Worm (Caenorhabditis elegans) whole organism, late embryonic: Measurements from ENCODE around the gene dcn-1.

Experiments used
- C08G9.2 ChIP-seq: sonication (generic microtip); optimal IDR thresholded peaks from 2 replicates; lab custom pipeline; 2016; ENCODE audit warnings: mild to moderate bottlenecking, missing genetic modification characterization, moderate library complexity, missing compliant biosample characterization
- C38D4.7 ChIP-seq: fragments of 200-800 bp; sonication (Bioruptor generic); optimal IDR thresholded peaks from 2 replicates; lab custom pipeline; 2018; ENCODE audit warnings: mild to moderate bottlenecking, missing genetic modification characterization, moderate library complexity, missing compliant biosample characterization
- F13H6.1 ChIP-seq: sonication (generic microtip); optimal IDR thresholded peaks from 2 replicates; lab custom pipeline; 2016; ENCODE audit warnings: missing genetic modification characterization, missing compliant biosample characterization
- K02D7.2 ChIP-seq: sonication (generic microtip); optimal IDR thresholded peaks from 2 replicates; lab custom pipeline; 2017; ENCODE audit warnings: mild to moderate bottlenecking, missing genetic modification characterization, missing compliant biosample characterization
- K09A11.1 ChIP-seq: sonication (generic microtip); optimal IDR thresholded peaks from 2 replicates; lab custom pipeline; 2017; ENCODE audit warnings: antibody characterized with exemption, mild to moderate bottlenecking, missing genetic modification characterization, missing compliant biosample characterization; ENCODE audit not compliant: insufficient read depth
- Y22D7AL.16 ChIP-seq: sonication (generic microtip); optimal IDR thresholded peaks from 2 replicates; lab custom pipeline; 2016; ENCODE audit warnings: missing genetic modification characterization, missing compliant biosample characterization
- ama-1 ChIP-seq: fragments of 150-350 bp; optimal IDR thresholded peaks from 2 replicates; lab custom pipeline; 2014
- ceh-14 ChIP-seq: sonication (generic microtip); optimal IDR thresholded peaks from 2 replicates; lab custom pipeline; 2016; ENCODE audit warnings: missing genotype, missing genetic modification characterization, missing compliant biosample characterization
- ceh-18 ChIP-seq: sonication (generic microtip); optimal IDR thresholded peaks from 2 replicates; lab custom pipeline; 2016; ENCODE audit warnings: missing genetic modification characterization, missing compliant biosample characterization
- ceh-19 ChIP-seq: fragments of 200-800 bp; sonication (Bioruptor generic); optimal IDR thresholded peaks from 2 replicates; lab custom pipeline; 2018; ENCODE audit warnings: mild to moderate bottlenecking, missing genetic modification characterization, missing compliant biosample characterization
- ceh-2 ChIP-seq: sonication (generic microtip); optimal IDR thresholded peaks from 2 replicates; lab custom pipeline; 2016; ENCODE audit warnings: missing genotype, missing genetic modification characterization, missing compliant biosample characterization
- ceh-31 ChIP-seq: sonication (generic microtip); optimal IDR thresholded peaks from 2 replicates; lab custom pipeline; 2016; ENCODE audit warnings: missing genetic modification characterization, missing compliant biosample characterization
- ceh-34 ChIP-seq: sonication (generic microtip); optimal IDR thresholded peaks from 2 replicates; lab custom pipeline; 2016; ENCODE audit warnings: mild to moderate bottlenecking, missing genetic modification characterization, missing compliant biosample characterization
- ceh-48 ChIP-seq: sonication (generic microtip); optimal IDR thresholded peaks from 2 replicates; lab custom pipeline; 2016; ENCODE audit warnings: missing genetic modification characterization, inconsistent platforms, missing compliant biosample characterization
- ceh-6 ChIP-seq: fragments of 200-800 bp; sonication (Bioruptor generic); optimal IDR thresholded peaks from 2 replicates; lab custom pipeline; 2018; ENCODE audit warnings: mild to moderate bottlenecking, missing genetic modification characterization, missing compliant biosample characterization
- che-1 ChIP-seq: sonication (generic microtip); optimal IDR thresholded peaks from 2 replicates; lab custom pipeline; 2016; ENCODE audit warnings: mild to moderate bottlenecking, missing genetic modification characterization, missing compliant biosample characterization
- dve-1 ChIP-seq: sonication (generic microtip); optimal IDR thresholded peaks from 2 replicates; lab custom pipeline; 2017; ENCODE audit warnings: antibody characterized with exemption, mild to moderate bottlenecking, missing genetic modification characterization, missing compliant biosample characterization
- elt-2 ChIP-seq: sonication (generic microtip); optimal IDR thresholded peaks from 2 replicates; lab custom pipeline; 2016; ENCODE audit warnings: missing genetic modification reagents, missing genetic modification characterization, missing compliant biosample characterization
- elt-4 ChIP-seq: sonication (generic microtip); optimal IDR thresholded peaks from 2 replicates; lab custom pipeline; 2016; ENCODE audit warnings: missing genetic modification characterization, missing compliant biosample characterization
- ets-4 ChIP-seq: sonication (generic microtip); optimal IDR thresholded peaks from 2 replicates; lab custom pipeline; 2016; ENCODE audit warnings: missing genetic modification characterization, missing compliant biosample characterization
- eyg-1 ChIP-seq: sonication (generic microtip); optimal IDR thresholded peaks from 2 replicates; lab custom pipeline; 2016; ENCODE audit warnings: missing genotype, missing genetic modification characterization, missing compliant biosample characterization
- fax-1 ChIP-seq: sonication (generic microtip); optimal IDR thresholded peaks from 2 replicates; lab custom pipeline; 2016; ENCODE audit warnings: missing genotype, missing genetic modification characterization, missing compliant biosample characterization
- fkh-10 ChIP-seq: fragments of 150-350 bp; optimal IDR thresholded peaks from 2 replicates; lab custom pipeline; 2014; ENCODE audit warnings: missing biosample characterization, missing genetic modification reagents, missing genetic modification characterization
- fkh-6 ChIP-seq: sonication (generic microtip); optimal IDR thresholded peaks from 2 replicates; lab custom pipeline; 2016; ENCODE audit warnings: missing genetic modification characterization, missing compliant biosample characterization
- gmeb-2 ChIP-seq: sonication (generic microtip); optimal IDR thresholded peaks from 2 replicates; lab custom pipeline; 2016; ENCODE audit warnings: missing genetic modification characterization, inconsistent platforms, missing compliant biosample characterization
- hlh-15 ChIP-seq: sonication (generic microtip); optimal IDR thresholded peaks from 2 replicates; lab custom pipeline; 2016; ENCODE audit warnings: missing genetic modification characterization, missing compliant biosample characterization
- hlh-30 ChIP-seq: sonication (generic microtip); optimal IDR thresholded peaks from 2 replicates; lab custom pipeline; 2017; ENCODE audit warnings: antibody characterized with exemption, missing genetic modification characterization, missing compliant biosample characterization; ENCODE audit not compliant: insufficient read depth
- hlh-6 ChIP-seq: sonication (generic microtip); optimal IDR thresholded peaks from 2 replicates; lab custom pipeline; 2016; ENCODE audit warnings: missing genotype, missing genetic modification characterization, missing compliant biosample characterization
- lin-11 ChIP-seq: fragments of 200-800 bp; sonication (Bioruptor generic); optimal IDR thresholded peaks from 2 replicates; lab custom pipeline; 2018; ENCODE audit warnings: mild to moderate bottlenecking, missing genetic modification characterization, missing compliant biosample characterization
- madf-2 ChIP-seq: sonication (generic microtip); optimal IDR thresholded peaks from 2 replicates; lab custom pipeline; 2017; ENCODE audit warnings: missing genetic modification characterization, missing compliant biosample characterization
- mec-3 ChIP-seq: sonication (generic microtip); optimal IDR thresholded peaks from 2 replicates; lab custom pipeline; 2016; ENCODE audit warnings: borderline replicate concordance, missing genetic modification characterization, missing compliant biosample characterization
- nfya-1 ChIP-seq: sonication (generic microtip); optimal IDR thresholded peaks from 2 replicates; lab custom pipeline; 2017; ENCODE audit warnings: missing genetic modification characterization, mild to moderate bottlenecking, missing compliant biosample characterization, antibody characterized with exemption, moderate library complexity
- nhr-232 ChIP-seq: sonication (generic microtip); optimal IDR thresholded peaks from 2 replicates; lab custom pipeline; 2016; ENCODE audit warnings: missing genetic modification characterization, missing compliant biosample characterization
- npax-4 ChIP-seq: sonication (generic microtip); optimal IDR thresholded peaks from 2 replicates; lab custom pipeline; 2016; ENCODE audit warnings: missing genetic modification characterization, missing compliant biosample characterization
- odd-2 ChIP-seq: sonication (generic microtip); optimal IDR thresholded peaks from 2 replicates; lab custom pipeline; 2017; ENCODE audit warnings: antibody characterized with exemption, mild to moderate bottlenecking, missing genetic modification characterization, missing compliant biosample characterization
- pag-3 ChIP-seq: sonication (generic microtip); optimal IDR thresholded peaks from 2 replicates; lab custom pipeline; 2016; ENCODE audit warnings: missing compliant biosample characterization, missing genetic modification characterization, borderline replicate concordance
- pat-9 ChIP-seq: fragments of 200-800 bp; sonication (Bioruptor generic); optimal IDR thresholded peaks from 2 replicates; lab custom pipeline; 2018; ENCODE audit warnings: mild to moderate bottlenecking, missing genetic modification characterization, moderate library complexity, missing compliant biosample characterization
- pax-1 ChIP-seq: fragments of 150-350 bp; optimal IDR thresholded peaks from 2 replicates; lab custom pipeline; 2014; ENCODE audit warnings: missing biosample characterization, missing genetic modification characterization
- pha-4 ChIP-seq: fragments of 150-350 bp; optimal IDR thresholded peaks from 2 replicates; lab custom pipeline; 2018; ENCODE audit warnings: missing biosample characterization, missing genetic modification reagents, missing genetic modification characterization
- pqm-1 ChIP-seq: sonication (generic microtip); optimal IDR thresholded peaks from 2 replicates; lab custom pipeline; 2016; ENCODE audit warnings: missing genetic modification characterization, missing compliant biosample characterization
- ref-2 ChIP-seq: sonication (generic microtip); optimal IDR thresholded peaks from 2 replicates; lab custom pipeline; 2016; ENCODE audit warnings: missing genetic modification characterization, missing compliant biosample characterization
- sdc-2 ChIP-seq: sonication (generic microtip); optimal IDR thresholded peaks from 2 replicates; lab custom pipeline; 2016; ENCODE audit warnings: missing genotype, missing genetic modification characterization, missing compliant biosample characterization
- sox-2 ChIP-seq: fragments of 200-800 bp; sonication (Bioruptor generic); IDR thresholded peaks from 2 replicates; pipeline ENCODE4 v1.3.6; 2022; ENCODE audit warnings: missing genetic modification reagents, missing genetic modification characterization, missing compliant biosample characterization
- sox-4 ChIP-seq: sonication (generic microtip); optimal IDR thresholded peaks from 2 replicates; lab custom pipeline; 2017; ENCODE audit warnings: mild to moderate bottlenecking, missing genetic modification characterization, inconsistent platforms, missing compliant biosample characterization
- syd-9 ChIP-seq: sonication (generic microtip); optimal IDR thresholded peaks from 2 replicates; lab custom pipeline; 2016; ENCODE audit warnings: mild to moderate bottlenecking, missing genetic modification characterization, moderate library complexity, missing compliant biosample characterization
- tbx-7 ChIP-seq: sonication (generic microtip); optimal IDR thresholded peaks from 2 replicates; lab custom pipeline; 2016; ENCODE audit warnings: missing genotype, missing genetic modification characterization, missing compliant biosample characterization
- ttx-3 ChIP-seq: sonication (generic microtip); optimal IDR thresholded peaks from 2 replicates; lab custom pipeline; 2016; ENCODE audit warnings: missing genetic modification reagents, missing genetic modification characterization, missing compliant biosample characterization
- unc-42 ChIP-seq: sonication (generic microtip); optimal IDR thresholded peaks from 2 replicates; lab custom pipeline; 2016; ENCODE audit warnings: missing genotype, missing genetic modification characterization, missing compliant biosample characterization
- unc-55 ChIP-seq: sonication (generic microtip); optimal IDR thresholded peaks from 2 replicates; lab custom pipeline; 2017; ENCODE audit warnings: missing biosample characterization, missing genetic modification reagents, missing genetic modification characterization
- unc-86 ChIP-seq: sonication (generic microtip); optimal IDR thresholded peaks from 2 replicates; lab custom pipeline; 2016; ENCODE audit warnings: missing genetic modification characterization, missing compliant biosample characterization
- ztf-16 ChIP-seq: sonication (generic microtip); optimal IDR thresholded peaks from 2 replicates; lab custom pipeline; 2017; ENCODE audit warnings: missing genetic modification characterization, missing compliant biosample characterization

Gene dcn-1

DNA sequence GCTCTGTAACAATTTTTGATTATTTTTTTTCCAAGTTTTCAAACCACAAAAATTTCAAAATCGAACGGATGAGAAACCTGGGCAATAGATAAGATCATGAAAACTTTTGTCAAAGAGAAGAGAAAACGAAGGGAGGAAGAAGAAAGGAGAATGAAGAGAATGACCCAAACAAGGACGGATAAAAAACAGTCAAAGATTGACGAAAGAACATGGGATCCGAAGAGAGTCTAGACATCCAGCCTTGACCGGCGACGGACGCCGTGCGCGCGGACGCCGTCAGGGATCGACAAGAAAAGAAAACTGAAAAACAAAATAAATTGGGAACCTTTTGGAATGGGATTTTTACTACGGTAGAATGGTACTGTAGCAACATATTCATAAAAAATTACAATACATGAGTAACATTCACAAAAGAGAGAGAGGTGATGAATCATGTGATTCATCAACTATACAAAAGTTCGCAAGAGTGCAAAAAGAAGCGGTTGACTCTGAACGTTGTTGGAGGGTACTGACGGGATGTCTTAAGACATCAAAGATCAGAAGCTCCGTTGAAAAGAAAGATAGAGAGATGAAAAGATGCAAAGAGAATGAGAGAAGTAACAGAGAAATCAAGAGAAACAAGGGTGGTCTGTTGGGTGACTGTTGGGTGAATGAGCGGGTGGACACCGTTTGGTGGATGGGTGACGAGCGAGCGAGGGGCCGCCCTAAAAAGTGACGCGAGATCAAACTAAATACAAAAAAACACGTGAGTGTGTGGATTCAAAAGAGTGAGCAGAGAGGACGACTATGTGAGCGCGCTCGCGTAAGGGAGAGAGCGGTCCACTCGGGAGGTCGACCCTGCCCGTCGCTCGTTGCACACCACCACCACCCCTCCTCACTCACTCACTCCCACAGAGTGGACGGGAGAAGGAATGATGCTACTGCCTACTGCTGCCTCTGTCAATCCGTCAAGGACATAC, 33.2 kb upstream of the dcn-1 start, which contains the start of gene sup-26:
TSS of gene sup-26 (minus strand) at position 10 of the 959 bp plus-strand sequence.
- TF ChIP-seq hlh-30 (tag; lab: Kevin White, UChicago) (peak; percentile 84), ceh-18 (tag; lab: Kevin White, UChicago) (peak; percentile 33), ama-1 (no peak), fkh-6 (tag; lab: Kevin White, UChicago) (peak; percentile 57), unc-55 (peak; percentile 16), ttx-3 (tag; lab: Kevin White, UChicago) (no peak), sdc-2 (tag; lab: Kevin White, UChicago) (peak; percentile 70), pqm-1 (tag; lab: Kevin White, UChicago) (peak; percentile 7), C38D4.7 (no peak), unc-86 (tag; lab: Kevin White, UChicago) (no peak), ztf-16 (tag; lab: Kevin White, UChicago) (no peak), K02D7.2 (no peak), syd-9 (tag; lab: Kevin White, UChicago) (peak; percentile 6), ceh-48 (no peak), Y22D7AL.16 (tag; lab: Kevin White, UChicago) (no peak), ceh-31 (tag; lab: Kevin White, UChicago) (peak; percentile 41), fax-1 (tag; lab: Kevin White, UChicago) (no peak), nhr-232 (tag; lab: Kevin White, UChicago) (no peak), ceh-2 (tag; lab: Kevin White, UChicago) (peak; percentile 28), fkh-10 (GFP tag; lab: Kevin White, UChicago) (no peak), lin-11 (tag; lab: Kevin White, UChicago) (no peak), odd-2 (tag; lab: Kevin White, UChicago) (no peak), pha-4 (tag; lab: Kevin White, UChicago) (no peak), ref-2 (tag; lab: Kevin White, UChicago) (peak; percentile 65), hlh-6 (peak; percentile 40), mec-3 (tag; lab: Kevin White, UChicago) (peak; percentile 29), ceh-19 (GFP tag; lab: Kevin White, UChicago) (no peak), gmeb-2 (no peak), tbx-7 (tag; lab: Kevin White, UChicago) (no peak), che-1 (tag; lab: Kevin White, UChicago) (no peak), elt-4 (tag; lab: Kevin White, UChicago) (peak; percentile 85), dve-1 (no peak), pag-3 (tag; lab: Kevin White, UChicago) (no peak), ets-4 (no peak), elt-2 (tag; lab: Kevin White, UChicago) (no peak), ceh-34 (tag; lab: Kevin White, UChicago) (peak; percentile 73), madf-2 (tag; lab: Kevin White, UChicago) (no peak), npax-4 (tag; lab: Kevin White, UChicago) (no peak), hlh-15 (tag; lab: Kevin White, UChicago) (no peak), sox-2 (GFP tag; lab: Robert Waterston, UW) (no peak), C08G9.2 (tag; lab: Kevin White, UChicago) (no peak), ceh-14 (tag; lab: Kevin White, UChicago) (no peak), eyg-1 (tag; lab: Kevin White, UChicago) (peak; percentile 52), K09A11.1 (tag; lab: Kevin White, UChicago) (no peak), ceh-6 (peak; percentile 19), pat-9 (tag; lab: Kevin White, UChicago) (no peak), pax-1 (tag; lab: Kevin White, UChicago) (no peak), unc-42 (tag; lab: Kevin White, UChicago) (peak; percentile 24), sox-4 (tag; lab: Kevin White, UChicago) (peak; percentile 45), nfya-1 (peak; percentile 19), F13H6.1 (tag; lab: Kevin White, UChicago) (no peak)
